Worm (Caenorhabditis elegans): ENCODE results near the gene mpz-3.
A peak's percentile ranks its signal among the peaks of the same experiment; 100 is the strongest.

mpz-3 gene

DNA sequence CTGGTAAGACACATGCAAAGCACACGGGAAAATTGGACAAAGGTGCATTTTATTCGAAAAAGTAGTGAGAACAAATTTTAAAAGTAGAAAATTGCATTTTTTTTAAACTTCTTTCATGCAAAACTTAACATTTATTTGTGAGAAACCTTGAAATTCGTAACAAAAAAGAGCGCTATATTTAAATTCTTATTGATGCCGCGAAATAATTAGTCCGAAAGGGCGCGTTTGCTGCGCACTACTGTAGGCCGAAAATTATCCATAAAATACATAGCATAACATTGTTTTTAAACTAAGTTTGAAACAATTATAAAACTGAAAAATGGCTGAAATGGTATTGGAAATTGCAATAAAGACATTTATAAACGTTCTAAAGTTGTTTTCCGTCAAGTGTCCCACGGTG, 45.5 kb downstream of the mpz-3 start:
- TF ChIP-seq bed-3 (GFP tag; optimal IDR thresholded peaks at IDR 0.05): no peak
- TF ChIP-seq lsy-2 (tag; optimal IDR thresholded peaks at IDR 0.05): peak; percentile 72
- no peak for TF ChIP-seq elt-3 (tag; optimal IDR thresholded peaks at IDR 0.05)
- no peak for TF ChIP-seq sem-2 (GFP tag; optimal IDR thresholded peaks at IDR 0.05)
- no peak for TF ChIP-seq nhr-28 (tag; optimal IDR thresholded peaks at IDR 0.05)

DNA sequence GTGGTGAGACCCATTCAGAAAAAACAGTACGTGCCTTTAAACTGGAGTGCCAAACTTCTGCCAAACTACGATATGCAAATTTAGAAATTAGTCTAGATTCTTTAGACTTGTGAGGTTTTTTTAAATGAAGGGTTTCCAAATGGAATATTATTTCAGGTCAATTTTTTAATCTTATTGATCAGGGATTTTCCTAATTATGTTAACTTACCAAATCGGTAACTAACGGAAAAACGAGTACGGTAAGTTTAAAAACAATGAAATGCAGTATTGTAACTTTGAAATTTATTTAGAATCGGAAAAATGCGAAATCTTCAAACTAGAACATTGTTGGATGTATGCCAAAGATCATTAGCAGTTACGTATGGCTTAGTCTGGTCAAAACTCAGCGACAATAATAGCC, 48.9 kb downstream of the mpz-3 start, which contains the start of gene C56E6.7:
Gene C56E6.7, plus strand, starts transcription at position 301 of the 400 bp plus-strand sequence.
- TF ChIP-seq mep-1 (tag; optimal IDR thresholded peaks at IDR 0.05): no peak
- TF ChIP-seq unc-62 (GFP tag; optimal IDR thresholded peaks at IDR 0.05): no peak
- TF ChIP-seq ces-1 (GFP tag; optimal IDR thresholded peaks at IDR 0.05): no peak
- no peak for TF ChIP-seq mls-2 (tag; optimal IDR thresholded peaks at IDR 0.05)
- TF ChIP-seq bed-3 (GFP tag; optimal IDR thresholded peaks at IDR 0.05): no peak
- no peak for TF ChIP-seq drap-1 (GFP tag; optimal IDR thresholded peaks at IDR 0.05)
- TF ChIP-seq sptf-1 (tag; optimal IDR thresholded peaks at IDR 0.05): no peak
- no peak for TF ChIP-seq snpc-4 (tag; optimal IDR thresholded peaks at IDR 0.05)
- no peak for TF ChIP-seq sem-2 (GFP tag; optimal IDR thresholded peaks at IDR 0.05)

- no peak for TF ChIP-seq ceh-43 (GFP tag; optimal IDR thresholded peaks at IDR 0.05)
These were observed 51.3 kb downstream of the mpz-3 start, which contains the start of gene R05G9R.1 for ce11 chrII:6513911-6514310. Gene R05G9R.1 (minus strand): TSS chrII:6514011.

Data from whole organism, mixed stage, embryonic.